Worm (Caenorhabditis elegans) whole organism, young adult: ENCODE measurements around the gene sqv-4.
A peak's percentile ranks its signal among the peaks of the same experiment; 100 is the strongest.

Experiments used
- B0261.1 ChIP-seq: sonication (generic microtip); optimal IDR thresholded peaks from 2 replicates; lab custom pipeline; 2016; ENCODE audit warnings: mild to moderate bottlenecking, missing genetic modification characterization, moderate library complexity, missing compliant biosample characterization
- B0336.3 ChIP-seq: fragments of 200-800 bp; sonication (Bioruptor generic); IDR thresholded peaks from 2 replicates; pipeline ENCODE4 v1.3.6; 2022; ENCODE audit warnings: missing genetic modification characterization, missing compliant biosample characterization
- C06A6.2 ChIP-seq: fragments of 200-800 bp; sonication (Bioruptor generic); conservative IDR thresholded peaks from 2 replicates; pipeline ENCODE4 v1.3.6; 2022; ENCODE audit warnings: missing genetic modification characterization, missing compliant biosample characterization
- C17E4.6 ChIP-seq: fragments of 200-800 bp; sonication (Bioruptor generic); IDR thresholded peaks from 2 replicates; pipeline ENCODE4 v1.3.6; 2022; ENCODE audit warnings: missing genetic modification reagents, missing genetic modification characterization, missing compliant biosample characterization
- D2030.7 ChIP-seq: fragments of 200-800 bp; sonication (Bioruptor generic); IDR thresholded peaks from 2 replicates; pipeline ENCODE4 v1.3.6; 2022; ENCODE audit warnings: missing genetic modification reagents, missing genetic modification characterization, missing compliant biosample characterization
- F10E7.11 ChIP-seq: sonication (generic microtip); optimal IDR thresholded peaks from 2 replicates; lab custom pipeline; 2017; ENCODE audit warnings: mild to moderate bottlenecking, missing genetic modification characterization, moderate library complexity, missing compliant biosample characterization
- F57A8.1 ChIP-seq: fragments of 200-800 bp; sonication (Bioruptor generic); optimal IDR thresholded peaks from 2 replicates; lab custom pipeline; 2018; ENCODE audit warnings: mild to moderate bottlenecking, missing genetic modification characterization, moderate library complexity, missing compliant biosample characterization
- F57C9.4 ChIP-seq: sonication (generic microtip); optimal IDR thresholded peaks from 2 replicates; lab custom pipeline; 2017; ENCODE audit warnings: mild to moderate bottlenecking, missing genetic modification characterization, missing compliant biosample characterization
- Y53F4B.3 ChIP-seq: fragments of 200-800 bp; sonication (Bioruptor generic); IDR thresholded peaks from 2 replicates; pipeline ENCODE4 v1.3.6; 2022; ENCODE audit warnings: missing genetic modification reagents, missing genetic modification characterization, missing compliant biosample characterization
- Y56A3A.18 ChIP-seq: fragments of 200-800 bp; sonication (Bioruptor generic); IDR thresholded peaks from 2 replicates; pipeline ENCODE4 v1.3.6; 2022; ENCODE audit warnings: missing genetic modification reagents, missing genetic modification characterization, missing compliant biosample characterization
- Y79H2A.3 ChIP-seq: fragments of 200-800 bp; sonication (Bioruptor generic); conservative IDR thresholded peaks from 2 replicates; pipeline ENCODE4 v1.3.6; 2022; ENCODE audit warnings: missing genetic modification reagents, missing genetic modification characterization, missing compliant biosample characterization
- akir-1 ChIP-seq: fragments of 200-800 bp; sonication (Bioruptor generic); optimal IDR thresholded peaks from 2 replicates; lab custom pipeline; 2018; ENCODE audit warnings: mild to moderate bottlenecking, missing genetic modification characterization, moderate library complexity, missing compliant biosample characterization
- athp-1 ChIP-seq: sonication (generic microtip); optimal IDR thresholded peaks from 2 replicates; lab custom pipeline; 2017; ENCODE audit warnings: mild to moderate bottlenecking, missing genetic modification characterization, missing compliant biosample characterization
- bed-2 ChIP-seq: fragments of 200-800 bp; sonication (Bioruptor generic); IDR thresholded peaks from 2 replicates; pipeline ENCODE4 v1.3.6; 2022; ENCODE audit warnings: missing genetic modification reagents, missing genetic modification characterization, missing compliant biosample characterization
- ccch-3 ChIP-seq: fragments of 200-800 bp; sonication (Bioruptor generic); optimal IDR thresholded peaks from 2 replicates; lab custom pipeline; 2018; ENCODE audit warnings: mild to moderate bottlenecking, missing genetic modification characterization, missing compliant biosample characterization
- cebp-2 ChIP-seq: fragments of 200-800 bp; sonication (Bioruptor generic); IDR thresholded peaks from 2 replicates; pipeline ENCODE4 v1.3.6; 2022; ENCODE audit warnings: missing genetic modification characterization, missing compliant biosample characterization
- ceh-100 ChIP-seq: fragments of 200-800 bp; sonication (Bioruptor generic); IDR thresholded peaks from 2 replicates; pipeline ENCODE4 v1.3.6; 2022; ENCODE audit warnings: missing genetic modification reagents, missing genetic modification characterization, missing compliant biosample characterization
- ceh-27 ChIP-seq: fragments of 200-800 bp; sonication (Bioruptor generic); optimal IDR thresholded peaks from 2 replicates; lab custom pipeline; 2018; ENCODE audit warnings: mild to moderate bottlenecking, missing genetic modification characterization, moderate library complexity, missing compliant biosample characterization
- ceh-58 ChIP-seq: fragments of 200-800 bp; sonication (Bioruptor generic); IDR thresholded peaks from 2 replicates; pipeline ENCODE4 v1.3.6; 2022; ENCODE audit warnings: missing genetic modification characterization, missing compliant biosample characterization
- dpff-1 ChIP-seq: sonication (generic microtip); optimal IDR thresholded peaks from 2 replicates; lab custom pipeline; 2017; ENCODE audit warnings: mild to moderate bottlenecking, missing genetic modification characterization, missing compliant biosample characterization
- dpl-1 ChIP-seq: fragments of 150-350 bp; optimal IDR thresholded peaks from 2 replicates; lab custom pipeline; 2014; ENCODE audit warnings: missing biosample characterization, missing genetic modification reagents, missing genetic modification characterization
- egl-44 ChIP-seq: fragments of 200-800 bp; sonication (Bioruptor generic); IDR thresholded peaks from 2 replicates; pipeline ENCODE4 v1.3.6; 2022; ENCODE audit warnings: missing genetic modification reagents, missing genetic modification characterization, missing compliant biosample characterization
- him-1 ChIP-seq: sonication (generic microtip); optimal IDR thresholded peaks from 2 replicates; lab custom pipeline; 2016; ENCODE audit warnings: missing genotype, missing genetic modification reagents, missing genetic modification characterization, missing compliant biosample characterization
- hmg-20 ChIP-seq: fragments of 200-800 bp; sonication (Bioruptor generic); IDR thresholded peaks from 2 replicates; pipeline ENCODE4 v1.3.6; 2022; ENCODE audit warnings: missing genetic modification reagents, missing genetic modification characterization, missing compliant biosample characterization
- hrde-1 ChIP-seq: sonication (generic microtip); optimal IDR thresholded peaks from 2 replicates; lab custom pipeline; 2016; ENCODE audit warnings: missing genetic modification characterization, mild to moderate bottlenecking, missing compliant biosample characterization, moderate library complexity, missing genotype, missing genetic modification reagents, borderline replicate concordance
- hsf-1 ChIP-seq: fragments of 200-800 bp; sonication (Bioruptor generic); IDR thresholded peaks from 2 replicates; pipeline ENCODE4 v1.3.6; 2022; ENCODE audit warnings: missing genetic modification reagents, missing genetic modification characterization, missing compliant biosample characterization
- lin-26 ChIP-seq: fragments of 200-800 bp; sonication (Bioruptor generic); IDR thresholded peaks from 2 replicates; pipeline ENCODE4 v1.3.6; 2022; ENCODE audit warnings: missing genetic modification reagents, missing genetic modification characterization, missing compliant biosample characterization
- lin-54 ChIP-seq: fragments of 200-800 bp; sonication (Bioruptor generic); optimal IDR thresholded peaks from 2 replicates; lab custom pipeline; 2018; ENCODE audit warnings: mild to moderate bottlenecking, missing genetic modification characterization, missing compliant biosample characterization
- madf-6 ChIP-seq: fragments of 200-800 bp; sonication (Bioruptor generic); IDR thresholded peaks from 2 replicates; pipeline ENCODE4 v1.3.6; 2022; ENCODE audit warnings: missing genetic modification reagents, missing genetic modification characterization, missing compliant biosample characterization
- mxl-1 ChIP-seq: sonication (generic microtip); optimal IDR thresholded peaks from 2 replicates; lab custom pipeline; 2016; ENCODE audit warnings: missing genetic modification characterization, missing compliant biosample characterization
- nfya-1 ChIP-seq: sonication (generic microtip); optimal IDR thresholded peaks from 2 replicates; lab custom pipeline; 2017; ENCODE audit warnings: antibody characterized with exemption, missing compliant biosample characterization, missing genetic modification characterization, borderline replicate concordance; ENCODE audit not compliant: insufficient read depth
- nfya-2 ChIP-seq: fragments of 200-800 bp; sonication (Bioruptor generic); IDR thresholded peaks from 2 replicates; pipeline ENCODE4 v1.3.6; 2022; ENCODE audit warnings: missing genetic modification reagents, missing genetic modification characterization, missing compliant biosample characterization
- nhr-90 ChIP-seq: sonication (generic microtip); optimal IDR thresholded peaks from 2 replicates; lab custom pipeline; 2016; ENCODE audit warnings: missing genotype, mild to moderate bottlenecking, missing genetic modification characterization, missing compliant biosample characterization
- rpc-1 ChIP-seq, 2 experiments: fragments of 150-350 bp in 1 of 2; sonication (generic microtip) in 1 of 2; optimal IDR thresholded peaks; 2 replicates each; lab custom pipeline; 2014 to 2018; ENCODE audit warnings: missing biosample characterization in 1 of 2, missing genetic modification characterization in 1 of 2, missing genetic modification reagents in 1 of 2, missing genotype in 1 of 2
- somi-1 ChIP-seq: fragments of 200-800 bp; sonication (Bioruptor generic); optimal IDR thresholded peaks from 2 replicates; lab custom pipeline; 2018; ENCODE audit warnings: mild to moderate bottlenecking, missing genetic modification characterization, missing compliant biosample characterization
- unc-130 ChIP-seq: sonication (generic microtip); optimal IDR thresholded peaks from 2 replicates; lab custom pipeline; 2016; ENCODE audit warnings: missing genetic modification reagents, missing genetic modification characterization, missing compliant biosample characterization
- zim-3 ChIP-seq: sonication (generic microtip); optimal IDR thresholded peaks from 2 replicates; lab custom pipeline; 2017; ENCODE audit warnings: mild to moderate bottlenecking, missing genetic modification characterization, moderate library complexity, missing compliant biosample characterization
- ztf-26 ChIP-seq: sonication (generic microtip); optimal IDR thresholded peaks from 2 replicates; lab custom pipeline; 2017; ENCODE audit warnings: missing genetic modification characterization, missing compliant biosample characterization
- ztf-28 ChIP-seq: fragments of 200-800 bp; sonication (Bioruptor generic); IDR thresholded peaks from 2 replicates; pipeline ENCODE4 v1.3.6; 2022; ENCODE audit warnings: missing genetic modification reagents, missing genetic modification characterization, missing compliant biosample characterization

Gene sqv-4

DNA sequence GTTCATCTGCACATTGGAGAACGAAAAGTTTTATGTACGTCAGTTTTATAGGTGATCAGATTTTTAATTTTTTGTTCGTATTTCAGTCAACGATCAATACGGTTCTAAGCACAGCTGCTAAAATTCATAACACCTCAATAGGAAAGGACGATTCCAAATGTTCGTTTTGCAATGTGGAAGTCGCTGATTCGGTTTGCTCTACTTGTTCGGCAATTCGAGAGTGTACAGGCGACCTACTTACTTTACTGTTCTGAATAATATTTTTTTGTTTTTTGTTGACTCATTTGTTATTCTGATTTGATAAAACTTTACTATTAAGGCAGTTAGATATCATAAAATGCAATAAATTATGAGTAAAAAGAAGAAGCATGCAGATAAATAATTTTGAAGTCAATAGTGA, 1.9 kb downstream of the sqv-4 start:
- TF ChIP-seq ceh-58 (GFP tag; lab: Robert Waterston, UW) = no peak
- peak; percentile 5 for TF ChIP-seq him-1 (tag; lab: Kevin White, UChicago)
- no peak for TF ChIP-seq F57C9.4 (tag; lab: Kevin White, UChicago)
- TF ChIP-seq zim-3 = no peak
- no peak for TF ChIP-seq athp-1 (tag; lab: Kevin White, UChicago)
- TF ChIP-seq D2030.7 (GFP tag; lab: Robert Waterston, UW) = 0 out of 2 replicates have a peak, but pooled peaks have one; percentile 12
- no peak for TF ChIP-seq nfya-2 (GFP tag; lab: Robert Waterston, UW)
- no peak for TF ChIP-seq rpc-1 (optimal IDR thresholded peaks at IDR 0.05; lab: Kevin White, UChicago)
- no peak for TF ChIP-seq rpc-1 (tag; optimal IDR thresholded peaks at IDR 0.05; lab: Kevin White, UChicago)
- peak; percentile 29; the same call in 1 of the 2 replicates for TF ChIP-seq B0336.3
- TF ChIP-seq ccch-3 = no peak
- peak; percentile 10 for TF ChIP-seq mxl-1 (tag; lab: Kevin White, UChicago)
- TF ChIP-seq hsf-1 (GFP tag; lab: Robert Waterston, UW) = 0 out of 2 replicates have a peak, but pooled peaks have one; percentile 43
- TF ChIP-seq hrde-1 = peak; percentile 59
- TF ChIP-seq Y53F4B.3 (GFP tag; lab: Robert Waterston, UW) = no peak
- TF ChIP-seq madf-6 (GFP tag; lab: Robert Waterston, UW) = peak; percentile 58
- TF ChIP-seq C17E4.6 (GFP tag; lab: Robert Waterston, UW) = 0 out of 2 replicates have a peak, but pooled peaks have one; percentile 43
- TF ChIP-seq dpff-1 (tag; lab: Kevin White, UChicago) = no peak
- TF ChIP-seq lin-26 (GFP tag; lab: Robert Waterston, UW) = peak; percentile 27; the same call in 1 of the 2 replicates
- no peak for TF ChIP-seq nfya-1 (tag; lab: Kevin White, UChicago)
- TF ChIP-seq lin-54 (GFP tag; lab: Kevin White, UChicago) = peak; percentile 16
- no peak for TF ChIP-seq hmg-20 (GFP tag; lab: Robert Waterston, UW)

DNA sequence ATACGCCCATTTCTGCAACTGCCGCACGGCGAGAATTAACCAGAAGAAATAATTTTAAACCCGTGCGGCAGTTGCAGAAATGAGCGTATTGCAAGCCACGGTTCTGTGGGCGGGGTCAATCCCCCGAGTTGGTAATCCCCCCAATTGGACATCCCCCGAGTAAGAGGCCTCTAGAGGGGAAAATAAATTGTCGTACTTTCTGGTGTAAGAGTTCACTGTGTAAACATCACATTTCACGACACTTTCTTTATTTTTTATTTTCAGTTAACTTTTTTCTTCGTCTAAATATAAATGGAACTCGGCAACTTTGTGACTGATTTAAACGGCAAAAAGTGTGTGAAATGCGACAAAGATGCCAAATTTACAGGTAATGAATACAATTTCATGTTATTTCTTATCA, 3.3 kb downstream of the sqv-4 start, which contains the start of gene tut-2:
Gene tut-2, plus strand, starts transcription at position 277 of the 400 bp plus-strand sequence.
- 0 out of 2 replicates have a peak, but pooled peaks have one; percentile 14 for TF ChIP-seq cebp-2 (GFP tag; lab: Robert Waterston, UW)
- TF ChIP-seq ztf-26 = no peak

DNA sequence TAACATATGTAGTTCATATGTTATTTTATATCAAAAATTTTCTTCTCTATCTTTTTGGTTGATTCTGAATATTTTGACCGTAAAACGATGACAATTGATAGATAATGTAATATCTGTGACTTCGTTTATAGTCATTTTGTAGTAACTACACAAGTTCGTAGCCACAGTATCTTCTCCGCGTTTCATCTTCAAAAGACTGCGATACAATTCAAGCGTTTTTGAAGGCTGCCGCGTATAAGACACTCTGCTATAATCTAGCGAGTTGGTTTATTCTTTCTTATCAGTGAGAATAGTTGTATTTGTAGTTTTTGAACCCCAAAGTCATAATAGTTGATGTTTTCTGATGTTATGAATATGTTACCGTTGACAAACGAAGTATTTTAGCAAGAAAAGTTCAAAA, 4.3 kb downstream of the sqv-4 start, which contains the start of gene ugt-34:
Gene ugt-34, minus strand, starts transcription at position 21 of the 400 bp plus-strand sequence.
- TF ChIP-seq ztf-28 (GFP tag; lab: Robert Waterston, UW) = no peak
- no peak for TF ChIP-seq F57A8.1
- no peak for TF ChIP-seq ceh-100 (GFP tag; lab: Robert Waterston, UW)
- TF ChIP-seq C06A6.2 = no peak
- TF ChIP-seq unc-130 (GFP tag; lab: Kevin White, UChicago) = no peak
- no peak for TF ChIP-seq ceh-27
- no peak for TF ChIP-seq somi-1 (GFP tag; lab: Kevin White, UChicago)
- TF ChIP-seq rpc-1 (optimal IDR thresholded peaks at IDR 0.05; lab: Kevin White, UChicago) = no peak
- TF ChIP-seq rpc-1 (tag; optimal IDR thresholded peaks at IDR 0.05; lab: Kevin White, UChicago) = no peak
- no peak for TF ChIP-seq B0336.3
- no peak for TF ChIP-seq akir-1 (GFP tag; lab: Kevin White, UChicago)
- TF ChIP-seq B0261.1 = no peak
- no peak for TF ChIP-seq bed-2 (GFP tag; lab: Robert Waterston, UW)
- no peak for TF ChIP-seq dpl-1
- TF ChIP-seq Y56A3A.18 = no peak
- TF ChIP-seq nhr-90 (tag; lab: Kevin White, UChicago) = no peak
- no peak for TF ChIP-seq egl-44 (GFP tag; lab: Robert Waterston, UW)
- no peak for TF ChIP-seq ccch-3
- TF ChIP-seq F10E7.11 = no peak
- no peak for TF ChIP-seq Y79H2A.3
